Fruit fly (Drosophila melanogaster): ENCODE measurements around the gene CG9593.

- no peak for TF ChIP-seq Awh (GFP tag; IDR thresholded peaks at IDR 0.05)
- no peak for TF ChIP-seq CG13424 (tag; optimal IDR thresholded peaks at IDR 0.05)
- TF ChIP-seq CG8478 (optimal IDR thresholded peaks at IDR 0.05) = no peak
- TF ChIP-seq cas (GFP tag; IDR thresholded peaks at IDR 0.05) = no peak
- TF ChIP-seq amos (GFP tag; IDR thresholded peaks at IDR 0.05; ENCODE audit: partially characterized antibody) = no peak
- no peak for TF ChIP-seq abd-A (tag; optimal IDR thresholded peaks at IDR 0.05)
Measured at dm6 chr3R:15762815-15763214, 39.3 kb upstream of the CG9593 start, which contains the start of gene CG12784.
